ENCODE assay signal across 2 fruit fly cellular contexts in the genomic region with DNA sequence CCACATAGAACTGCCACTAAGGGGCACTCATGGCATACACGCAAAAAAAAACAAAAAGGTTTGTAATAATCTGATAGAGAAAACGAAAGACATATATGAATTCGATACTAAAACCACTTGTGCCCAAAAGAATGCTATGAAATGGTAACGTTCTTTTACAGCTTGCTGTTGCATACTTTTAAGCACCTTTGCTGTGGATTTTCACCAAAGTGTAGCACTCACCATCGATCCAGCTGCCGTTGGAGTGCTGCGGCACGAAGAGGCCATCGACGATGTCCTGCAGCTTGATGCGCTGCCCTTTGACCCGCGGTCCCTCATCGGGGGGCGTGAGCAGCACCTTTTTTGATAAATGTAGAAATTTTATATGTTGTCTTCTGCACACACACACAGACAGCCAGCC.
TF ChIP-seq lines count a peak whose summit lies in the region.

No protein-coding gene starts in this region.

- TF ChIP-seq CTCF in whole organism, embryonic (GFP tag; optimal IDR thresholded peaks at IDR 0.05; lab: Kevin White, UChicago): no peak

TF ChIP-seq in whole organism, embryonic, 481 proteins besides CTCF, POLR2A, EP300 and RAD21:
- TF ChIP-seq CG17612 (GFP tag; IDR thresholded peaks at IDR 0.05; lab: Robert Waterston, UW) (peak; percentile 74), CG8290 (GFP tag; optimal IDR thresholded peaks at IDR 0.05; lab: Kevin White, UChicago) (peak; percentile 75), CG8290 (tag; optimal IDR thresholded peaks at IDR 0.05; lab: Kevin White, UChicago) (peak in 1 of 2 experiments; percentile 52), CG2889 (GFP tag; IDR thresholded peaks at IDR 0.05; lab: Robert Waterston, UW) (no peak), crc (GFP tag; optimal IDR thresholded peaks at IDR 0.05; lab: Kevin White, UChicago) (no peak), ham (GFP tag; IDR thresholded peaks at IDR 0.05; lab: Robert Waterston, UW) (no peak)

TF ChIP-seq in whole organism, prepupa, 60 proteins besides CTCF, POLR2A, EP300 and RAD21:
- TF ChIP-seq Sox14 (GFP tag; optimal IDR thresholded peaks at IDR 0.05; lab: Kevin White, UChicago) (no peak), svp (GFP tag; lab: Kevin White, UChicago) (peak; percentile 47)
